Worm (Caenorhabditis elegans) whole organism, late embryonic: ENCODE measurements around the gene Y75B8A.10.

Experiments
- C38D4.7 ChIP-seq: fragments of 200-800 bp; sonication (Bioruptor generic); optimal IDR thresholded peaks from 2 replicates; lab custom pipeline; 2018; ENCODE audit warnings: mild to moderate bottlenecking, missing genetic modification characterization, moderate library complexity, missing compliant biosample characterization
- K02D7.2 ChIP-seq: sonication (generic microtip); optimal IDR thresholded peaks from 2 replicates; lab custom pipeline; 2017; ENCODE audit warnings: mild to moderate bottlenecking, missing genetic modification characterization, missing compliant biosample characterization
- K09A11.1 ChIP-seq: sonication (generic microtip); optimal IDR thresholded peaks from 2 replicates; lab custom pipeline; 2017; ENCODE audit warnings: antibody characterized with exemption, mild to moderate bottlenecking, missing genetic modification characterization, missing compliant biosample characterization; ENCODE audit not compliant: insufficient read depth
- ceh-19 ChIP-seq: fragments of 200-800 bp; sonication (Bioruptor generic); optimal IDR thresholded peaks from 2 replicates; lab custom pipeline; 2018; ENCODE audit warnings: mild to moderate bottlenecking, missing genetic modification characterization, missing compliant biosample characterization
- ceh-22 ChIP-seq: sonication (generic microtip); optimal IDR thresholded peaks from 2 replicates; lab custom pipeline; 2017; ENCODE audit warnings: missing biosample characterization, missing genetic modification characterization
- ceh-6 ChIP-seq: fragments of 200-800 bp; sonication (Bioruptor generic); optimal IDR thresholded peaks from 2 replicates; lab custom pipeline; 2018; ENCODE audit warnings: mild to moderate bottlenecking, missing genetic modification characterization, missing compliant biosample characterization
- elt-2 ChIP-seq: sonication (generic microtip); optimal IDR thresholded peaks from 2 replicates; lab custom pipeline; 2016; ENCODE audit warnings: missing genetic modification reagents, missing genetic modification characterization, missing compliant biosample characterization
- eyg-1 ChIP-seq: sonication (generic microtip); optimal IDR thresholded peaks from 2 replicates; lab custom pipeline; 2016; ENCODE audit warnings: missing genotype, missing genetic modification characterization, missing compliant biosample characterization
- hlh-15 ChIP-seq: sonication (generic microtip); optimal IDR thresholded peaks from 2 replicates; lab custom pipeline; 2016; ENCODE audit warnings: missing genetic modification characterization, missing compliant biosample characterization
- hlh-6 ChIP-seq: sonication (generic microtip); optimal IDR thresholded peaks from 2 replicates; lab custom pipeline; 2016; ENCODE audit warnings: missing genotype, missing genetic modification characterization, missing compliant biosample characterization
- hlh-8 ChIP-seq: sonication (generic microtip); optimal IDR thresholded peaks from 2 replicates; lab custom pipeline; 2016; ENCODE audit warnings: missing genotype, missing genetic modification characterization, missing compliant biosample characterization
- lim-6 ChIP-seq: sonication (generic microtip); optimal IDR thresholded peaks from 2 replicates; lab custom pipeline; 2016; ENCODE audit warnings: missing genetic modification characterization, missing compliant biosample characterization
- madf-2 ChIP-seq: sonication (generic microtip); optimal IDR thresholded peaks from 2 replicates; lab custom pipeline; 2017; ENCODE audit warnings: missing genetic modification characterization, missing compliant biosample characterization
- nfya-1 ChIP-seq: sonication (generic microtip); optimal IDR thresholded peaks from 2 replicates; lab custom pipeline; 2017; ENCODE audit warnings: missing genetic modification characterization, mild to moderate bottlenecking, missing compliant biosample characterization, antibody characterized with exemption, moderate library complexity
- npax-4 ChIP-seq: sonication (generic microtip); optimal IDR thresholded peaks from 2 replicates; lab custom pipeline; 2016; ENCODE audit warnings: missing genetic modification characterization, missing compliant biosample characterization
- odd-2 ChIP-seq: sonication (generic microtip); optimal IDR thresholded peaks from 2 replicates; lab custom pipeline; 2017; ENCODE audit warnings: antibody characterized with exemption, mild to moderate bottlenecking, missing genetic modification characterization, missing compliant biosample characterization
- pat-9 ChIP-seq: fragments of 200-800 bp; sonication (Bioruptor generic); optimal IDR thresholded peaks from 2 replicates; lab custom pipeline; 2018; ENCODE audit warnings: mild to moderate bottlenecking, missing genetic modification characterization, moderate library complexity, missing compliant biosample characterization
- pax-1 ChIP-seq: fragments of 150-350 bp; optimal IDR thresholded peaks from 2 replicates; lab custom pipeline; 2014; ENCODE audit warnings: missing biosample characterization, missing genetic modification characterization
- pha-2 ChIP-seq: sonication (generic microtip); optimal IDR thresholded peaks from 2 replicates; lab custom pipeline; 2017; ENCODE audit warnings: mild to moderate bottlenecking, missing genetic modification characterization, missing compliant biosample characterization
- pha-4 ChIP-seq: fragments of 150-350 bp; optimal IDR thresholded peaks from 2 replicates; lab custom pipeline; 2018; ENCODE audit warnings: missing biosample characterization, missing genetic modification reagents, missing genetic modification characterization
- pqm-1 ChIP-seq: sonication (generic microtip); optimal IDR thresholded peaks from 2 replicates; lab custom pipeline; 2016; ENCODE audit warnings: missing genetic modification characterization, missing compliant biosample characterization
- ref-2 ChIP-seq: sonication (generic microtip); optimal IDR thresholded peaks from 2 replicates; lab custom pipeline; 2016; ENCODE audit warnings: missing genetic modification characterization, missing compliant biosample characterization
- sdc-2 ChIP-seq: sonication (generic microtip); optimal IDR thresholded peaks from 2 replicates; lab custom pipeline; 2016; ENCODE audit warnings: missing genotype, missing genetic modification characterization, missing compliant biosample characterization
- sox-2 ChIP-seq: fragments of 200-800 bp; sonication (Bioruptor generic); IDR thresholded peaks from 2 replicates; pipeline ENCODE4 v1.3.6; 2022; ENCODE audit warnings: missing genetic modification reagents, missing genetic modification characterization, missing compliant biosample characterization
- sox-4 ChIP-seq: sonication (generic microtip); optimal IDR thresholded peaks from 2 replicates; lab custom pipeline; 2017; ENCODE audit warnings: mild to moderate bottlenecking, missing genetic modification characterization, inconsistent platforms, missing compliant biosample characterization
- syd-9 ChIP-seq: sonication (generic microtip); optimal IDR thresholded peaks from 2 replicates; lab custom pipeline; 2016; ENCODE audit warnings: mild to moderate bottlenecking, missing genetic modification characterization, moderate library complexity, missing compliant biosample characterization
- tbx-7 ChIP-seq: sonication (generic microtip); optimal IDR thresholded peaks from 2 replicates; lab custom pipeline; 2016; ENCODE audit warnings: missing genotype, missing genetic modification characterization, missing compliant biosample characterization
- unc-3 ChIP-seq, 2 experiments: fragments of 200-800 bp in 1 of 2; sonication (Bioruptor generic) in 1 of 2; sonication (generic microtip) in 1 of 2; conservative IDR thresholded peaks in 1 of 2; optimal IDR thresholded peaks in 1 of 2; 2 replicates each; pipeline versions ENCODE4 v1.3.6 to Lab custom; 2016 to 2022; ENCODE audit warnings: missing compliant biosample characterization in 2 of 2, missing genetic modification characterization in 2 of 2, missing genetic modification reagents in 1 of 2
- unc-86 ChIP-seq: sonication (generic microtip); optimal IDR thresholded peaks from 2 replicates; lab custom pipeline; 2016; ENCODE audit warnings: missing genetic modification characterization, missing compliant biosample characterization
- zip-5 ChIP-seq: sonication (generic microtip); optimal IDR thresholded peaks from 2 replicates; lab custom pipeline; 2016; ENCODE audit warnings: missing genetic modification characterization, missing compliant biosample characterization

Y75B8A.10 gene

DNA sequence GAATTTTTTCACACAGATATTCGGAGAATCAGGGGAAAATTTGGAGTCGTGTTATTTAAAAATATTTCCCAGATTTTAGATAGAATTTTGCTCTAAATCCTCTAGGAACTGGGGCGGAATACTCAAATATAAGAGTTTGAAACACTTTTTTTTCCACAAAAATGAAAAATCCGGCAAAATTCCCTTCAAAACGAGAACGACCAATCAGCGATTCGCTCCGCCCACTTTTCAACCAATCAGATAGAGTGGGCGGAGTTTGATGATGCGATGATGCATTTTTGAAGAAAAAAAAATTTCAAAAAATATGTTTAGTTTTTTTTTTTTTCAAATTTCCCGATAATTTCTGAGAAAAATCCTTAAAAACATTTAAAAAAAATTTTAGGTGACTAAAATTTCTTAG lies 18.4 kb downstream of the Y75B8A.10 start:
- TF ChIP-seq nfya-1 (peak; percentile 63), pat-9 (no peak)

ce11 chrIII:12160929-12161328 lies 21.9 kb downstream of the Y75B8A.10 start:
- peak; percentile 78 for TF ChIP-seq nfya-1
- TF ChIP-seq C38D4.7 (GFP tag; lab: Kevin White, UChicago): no peak

DNA sequence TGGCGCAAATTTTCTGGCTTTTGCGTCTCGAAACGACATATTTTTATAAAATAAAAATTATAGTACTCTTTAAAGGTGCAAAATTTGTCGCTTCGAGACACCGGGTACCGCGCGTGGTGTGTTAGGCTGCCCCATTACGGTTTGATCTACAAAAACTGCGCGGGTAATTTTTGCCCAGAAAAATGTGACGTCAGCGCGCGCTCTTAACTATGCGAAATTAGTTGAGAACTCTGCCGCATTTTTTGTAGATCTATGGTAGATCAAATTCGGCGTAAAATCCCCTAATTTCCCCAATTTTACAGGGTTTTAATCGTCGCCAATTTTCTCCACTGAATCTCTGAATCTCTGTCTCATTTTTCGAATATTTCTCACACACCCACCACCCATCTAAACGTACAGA lies 22.4 kb downstream of the Y75B8A.10 start, which contains the start of gene Y75B8A.8:
Gene Y75B8A.8, plus strand, starts transcription at position 301 of the 400 bp plus-strand sequence.
- TF ChIP-seq sox-4 (tag; lab: Kevin White, UChicago) (no peak), K02D7.2 (tag; lab: Kevin White, UChicago) (no peak), sdc-2 (tag; lab: Kevin White, UChicago) (no peak), ceh-19 (GFP tag; lab: Kevin White, UChicago) (no peak), ceh-22 (tag; lab: Kevin White, UChicago) (no peak), unc-3 (GFP tag; conservative IDR thresholded peaks at IDR 0.05; lab: Robert Waterston, UW) (no peak), unc-3 (tag; optimal IDR thresholded peaks at IDR 0.05; lab: Kevin White, UChicago) (no peak), eyg-1 (tag; lab: Kevin White, UChicago) (no peak), pha-2 (tag; lab: Kevin White, UChicago) (no peak), sox-2 (GFP tag; lab: Robert Waterston, UW) (no peak), pha-4 (tag; lab: Kevin White, UChicago) (no peak), odd-2 (tag; lab: Kevin White, UChicago) (no peak), tbx-7 (tag; lab: Kevin White, UChicago) (no peak), hlh-6 (tag; lab: Kevin White, UChicago) (no peak), unc-86 (tag; lab: Kevin White, UChicago) (no peak), madf-2 (tag; lab: Kevin White, UChicago) (no peak), hlh-8 (tag; lab: Kevin White, UChicago) (no peak), lim-6 (tag; lab: Kevin White, UChicago) (no peak), ceh-6 (no peak), pqm-1 (tag; lab: Kevin White, UChicago) (no peak), syd-9 (tag; lab: Kevin White, UChicago) (no peak)

ce11 chrIII:12159208-12159607 lies 23.6 kb downstream of the Y75B8A.10 start:
- no peak for TF ChIP-seq pqm-1 (tag; lab: Kevin White, UChicago)
- TF ChIP-seq tbx-7 (tag; lab: Kevin White, UChicago): no peak
- no peak for TF ChIP-seq zip-5
- no peak for TF ChIP-seq ceh-19 (GFP tag; lab: Kevin White, UChicago)
- TF ChIP-seq npax-4 (tag; lab: Kevin White, UChicago): no peak
- TF ChIP-seq pax-1: no peak
- TF ChIP-seq elt-2 (tag; lab: Kevin White, UChicago): no peak
- TF ChIP-seq, all 69 proteins: peak for 0

DNA sequence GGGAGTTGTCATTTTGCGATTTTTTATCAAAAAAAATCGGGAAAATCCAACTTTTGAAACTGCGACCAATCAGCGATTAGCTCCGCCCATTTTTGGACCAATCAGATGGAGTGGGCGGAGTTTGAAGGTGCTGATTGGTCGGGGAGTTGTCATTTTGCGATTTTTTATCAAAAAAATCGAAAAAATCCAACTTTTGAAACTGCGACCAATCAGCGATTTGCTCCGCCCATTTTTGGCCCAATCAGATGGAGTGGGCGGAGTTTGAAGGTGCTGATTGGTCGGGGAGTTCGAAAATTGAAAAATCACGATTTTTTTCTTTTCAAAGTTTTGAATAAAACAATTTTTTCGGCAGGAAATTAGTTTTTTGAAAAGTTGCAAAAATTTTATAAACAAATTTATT lies 25.2 kb downstream of the Y75B8A.10 start:
- TF ChIP-seq nfya-1: peak; percentile 80
- no peak for TF ChIP-seq zip-5

- TF ChIP-seq syd-9 (tag; lab: Kevin White, UChicago) (no peak), nfya-1 (peak; percentile 88), K09A11.1 (no peak)
- TF ChIP-seq, all 69 proteins: peak for 1
Measured at ce11 chrIII:12156582-12156981, 26.2 kb downstream of the Y75B8A.10 start.

ce11 chrIII:12155759-12156158 lies 27.1 kb downstream of the Y75B8A.10 start:
- TF ChIP-seq ref-2 (tag; lab: Kevin White, UChicago) (no peak), K02D7.2 (tag; lab: Kevin White, UChicago) (no peak), hlh-15 (no peak), nfya-1 (peak; percentile 97)
- TF ChIP-seq, all 69 proteins: peak for 1
